Fruit fly (Drosophila melanogaster) whole organism, embryonic: ENCODE results near the gene Ror.
A peak's percentile ranks its signal among the peaks of the same experiment; 100 is the strongest.

Source experiments
- Aef1 ChIP-seq: fragments of 200-800 bp; sonication (Bioruptor generic); IDR thresholded peaks from 3 replicates; pipeline ENCODE4 v1.3.6; 2022; ENCODE audit warnings: missing biosample characterization, missing genetic modification characterization
- Antp ChIP-seq: fragments of 200-800 bp; sonication (Bioruptor generic); optimal IDR thresholded peaks from 3 replicates; lab custom pipeline; 2016; ENCODE audit warnings: missing biosample characterization, missing genetic modification characterization
- CG10462 ChIP-seq: fragments of 200-800 bp; sonication (Bioruptor generic); optimal IDR thresholded peaks from 2 replicates; lab custom pipeline; 2016; ENCODE audit warnings: missing biosample characterization, missing genetic modification characterization
- CG11695 ChIP-seq: fragments of 200-800 bp; sonication (Bioruptor generic); IDR thresholded peaks from 3 replicates; pipeline ENCODE4 v1.3.6; 2022; ENCODE audit warnings: missing biosample characterization, missing genetic modification characterization
- CG11696 ChIP-seq: fragments of 200-800 bp; sonication (Bioruptor generic); IDR thresholded peaks from 2 replicates; pipeline ENCODE4 v1.3.6; 2022; ENCODE audit warnings: missing biosample characterization, missing genetic modification characterization
- CG13123 ChIP-seq: fragments of 200-800 bp; sonication (Bioruptor generic); optimal IDR thresholded peaks from 2 replicates; lab custom pipeline; 2016; ENCODE audit warnings: missing biosample characterization, missing genetic modification characterization
- CG13775 ChIP-seq: fragments of 200-800 bp; sonication (Bioruptor generic); optimal IDR thresholded peaks from 3 replicates; lab custom pipeline; 2017; ENCODE audit warnings: missing biosample characterization, mild to moderate bottlenecking, missing genetic modification characterization
- CG14050 ChIP-seq: fragments of 200-800 bp; sonication (Bioruptor generic); IDR thresholded peaks from 3 replicates; pipeline ENCODE4 v1.3.6; 2022; ENCODE audit warnings: missing biosample characterization, missing genetic modification characterization
- CG15269 ChIP-seq: fragments of 200-800 bp; sonication (Bioruptor generic); optimal IDR thresholded peaks from 2 replicates; lab custom pipeline; 2018; ENCODE audit warnings: missing biosample characterization, mild to moderate bottlenecking, missing genetic modification characterization, moderate library complexity
- CG15479 ChIP-seq: fragments of 200-800 bp; sonication (Bioruptor generic); optimal IDR thresholded peaks from 3 replicates; lab custom pipeline; 2019; ENCODE audit warnings: missing biosample characterization, mild to moderate bottlenecking, missing genetic modification characterization, moderate library complexity
- CG17186 ChIP-seq: fragments of 200-800 bp; sonication (Bioruptor generic); optimal IDR thresholded peaks from 3 replicates; lab custom pipeline; 2017; ENCODE audit warnings: missing biosample characterization, missing genetic modification reagents, missing genetic modification characterization
- CG17385 ChIP-seq: fragments of 200-800 bp; sonication (Bioruptor generic); optimal IDR thresholded peaks from 3 replicates; lab custom pipeline; 2018; ENCODE audit warnings: missing biosample characterization, mild to moderate bottlenecking, missing genetic modification characterization
- CG17612 ChIP-seq: fragments of 200-800 bp; sonication (Bioruptor generic); IDR thresholded peaks from 2 replicates; pipeline ENCODE4 v1.3.6; 2022; ENCODE audit warnings: missing biosample characterization, missing genetic modification characterization
- CG18764 ChIP-seq: fragments of 200-800 bp; sonication (Bioruptor generic); optimal IDR thresholded peaks from 3 replicates; lab custom pipeline; 2016; ENCODE audit warnings: missing biosample characterization, missing genetic modification characterization
- CG2120 ChIP-seq: fragments of 200-800 bp; sonication (Bioruptor generic); optimal IDR thresholded peaks from 3 replicates; lab custom pipeline; 2016; ENCODE audit warnings: missing biosample characterization, missing genetic modification characterization
- CG2678 ChIP-seq: fragments of 200-800 bp; sonication (Bioruptor generic); optimal IDR thresholded peaks from 3 replicates; lab custom pipeline; 2019; ENCODE audit warnings: missing biosample characterization, mild to moderate bottlenecking, missing genetic modification characterization, moderate library complexity
- CG31441 ChIP-seq: fragments of 200-800 bp; sonication (Bioruptor generic); IDR thresholded peaks from 2 replicates; pipeline ENCODE4 v1.3.6; 2022; ENCODE audit warnings: missing biosample characterization, missing genetic modification characterization
- CG32532 ChIP-seq: fragments of 200-800 bp; sonication (Bioruptor generic); IDR thresholded peaks from 2 replicates; pipeline ENCODE4 v1.3.6; 2022; ENCODE audit warnings: missing biosample characterization, missing genetic modification characterization
- CG5953 ChIP-seq: fragments of 200-800 bp; sonication (Bioruptor generic); IDR thresholded peaks from 2 replicates; pipeline ENCODE4 v1.3.6; 2022; ENCODE audit warnings: missing biosample characterization, missing genetic modification characterization
- CG6683 ChIP-seq: fragments of 200-800 bp; sonication (Bioruptor generic); optimal IDR thresholded peaks from 2 replicates; lab custom pipeline; 2017; ENCODE audit warnings: missing biosample characterization, mild to moderate bottlenecking, missing genetic modification characterization, missing genetic modification reagents
- CG7786 ChIP-seq: fragments of 200-800 bp; sonication (Bioruptor generic); optimal IDR thresholded peaks from 2 replicates; lab custom pipeline; 2016; ENCODE audit warnings: missing biosample characterization, missing genetic modification characterization
- CG8478 ChIP-seq: fragments of >200 bp; optimal IDR thresholded peaks from 2 replicates; lab custom pipeline; 2018
- CG9876 ChIP-seq: fragments of 200-800 bp; sonication (Bioruptor generic); optimal IDR thresholded peaks from 2 replicates; lab custom pipeline; 2016; ENCODE audit warnings: missing biosample characterization, missing genetic modification characterization
- D ChIP-seq, 2 experiments: fragments of 200-800 bp in 1 of 2; fragments of >200 bp in 1 of 2; sonication (Bioruptor generic) in 1 of 2; optimal IDR thresholded peaks; 2 replicates in 1 of 2; 3 replicates in 1 of 2; lab custom pipeline; 2017; ENCODE audit warnings: mild to moderate bottlenecking in 1 of 2, missing biosample characterization in 1 of 2, missing genetic modification characterization in 1 of 2, missing genetic modification reagents in 1 of 2
- E2f2 ChIP-seq: fragments of 200-800 bp; sonication (Bioruptor generic); IDR thresholded peaks from 2 replicates; pipeline ENCODE4 v1.3.6; 2022; ENCODE audit warnings: missing biosample characterization, missing genetic modification characterization
- HLH54F ChIP-seq: fragments of 200-800 bp; sonication (Bioruptor generic); optimal IDR thresholded peaks from 3 replicates; lab custom pipeline; 2016; ENCODE audit warnings: missing biosample characterization, missing genetic modification characterization
- Hr39 ChIP-seq: fragments of >200 bp; optimal IDR thresholded peaks from 2 replicates; lab custom pipeline; 2017
- Lim3 ChIP-seq: fragments of 200-800 bp; sonication (Bioruptor generic); IDR thresholded peaks from 2 replicates; pipeline ENCODE4 v1.3.6; 2022; ENCODE audit warnings: missing biosample characterization, missing genetic modification characterization
- Med ChIP-seq: fragments of 200-800 bp; sonication (Bioruptor generic); peaks from one replicate; lab custom pipeline; 2016; ENCODE audit warnings: missing biosample characterization, missing genetic modification characterization, mild to moderate bottlenecking, inconsistent platforms, moderate library complexity
- NK7.1 ChIP-seq: fragments of 200-800 bp; sonication (Bioruptor generic); optimal IDR thresholded peaks from 3 replicates; lab custom pipeline; 2016; ENCODE audit warnings: missing biosample characterization, missing genetic modification characterization
- Ravus ChIP-seq: fragments of 200-800 bp; sonication (Bioruptor generic); IDR thresholded peaks from 2 replicates; pipeline ENCODE4 v1.3.6; 2022; ENCODE audit warnings: missing biosample characterization, missing genetic modification characterization
- Stat92E ChIP-seq, 3 experiments: fragments of >200 bp in 2 of 3; fragments of 200-800 bp in 1 of 3; sonication (Bioruptor generic) in 1 of 3; optimal IDR thresholded peaks; 2 replicates each; lab custom pipeline; 2017 to 2019; ENCODE audit warnings: missing biosample characterization in 3 of 3, missing genetic modification characterization in 3 of 3, mild to moderate bottlenecking in 1 of 3, moderate library complexity in 1 of 3
- Tbp ChIP-seq: fragments of >200 bp; optimal IDR thresholded peaks from 2 replicates; lab custom pipeline; 2018; ENCODE audit warnings: missing biosample characterization, missing genetic modification characterization
- amos ChIP-seq: fragments of 200-800 bp; sonication (Bioruptor generic); IDR thresholded peaks from 2 replicates; pipeline ENCODE4 v1.3.6; 2022; ENCODE audit warnings: missing biosample characterization, missing genetic modification characterization; ENCODE audit not compliant: partially characterized antibody
- ase ChIP-seq: fragments of 200-800 bp; sonication (Bioruptor generic); IDR thresholded peaks from 3 replicates; pipeline ENCODE4 v1.3.6; 2022; ENCODE audit warnings: missing biosample characterization, missing genetic modification characterization
- br ChIP-seq: fragments of >200 bp; optimal IDR thresholded peaks from 2 replicates; lab custom pipeline; 2017
- esg ChIP-seq: fragments of 200-800 bp; sonication (Bioruptor generic); conservative IDR thresholded peaks from 2 replicates; pipeline ENCODE4 v1.3.6; 2022; ENCODE audit warnings: missing biosample characterization, missing genetic modification characterization
- fru ChIP-seq: fragments of >200 bp; optimal IDR thresholded peaks from 2 replicates; lab custom pipeline; 2017
- gce ChIP-seq: fragments of 200-800 bp; sonication (Bioruptor generic); IDR thresholded peaks from 3 replicates; pipeline ENCODE4 v1.3.6; 2022; ENCODE audit warnings: missing biosample characterization, missing genetic modification characterization
- lbe ChIP-seq: fragments of 200-800 bp; sonication (Bioruptor generic); optimal IDR thresholded peaks from 2 replicates; lab custom pipeline; 2016; ENCODE audit warnings: missing biosample characterization, mild to moderate bottlenecking, missing genetic modification characterization
- mam ChIP-seq: fragments of 200-800 bp; sonication (Bioruptor generic); optimal IDR thresholded peaks from 3 replicates; lab custom pipeline; 2016; ENCODE audit warnings: missing biosample characterization, missing genetic modification characterization
- otp ChIP-seq: fragments of 200-800 bp; sonication (Bioruptor generic); IDR thresholded peaks from 3 replicates; pipeline ENCODE4, ENCODE4 v1.3.6; 2022; ENCODE audit warnings: missing biosample characterization, missing genetic modification characterization
- pita ChIP-seq: fragments of 200-800 bp; sonication (Bioruptor generic); optimal IDR thresholded peaks from 2 replicates; lab custom pipeline; 2017; ENCODE audit warnings: missing biosample characterization, mild to moderate bottlenecking, missing genetic modification characterization
- prd ChIP-seq, 3 experiments: fragments of >200 bp in 2 of 3; fragments of 200-800 bp in 1 of 3; sonication (Bioruptor generic) in 1 of 3; optimal IDR thresholded peaks in 2 of 3; IDR thresholded peaks in 1 of 3; 2 replicates in 2 of 3; 3 replicates in 1 of 3; pipeline versions ENCODE4 v1.3.6 to Lab custom; 2017 to 2022; ENCODE audit warnings: missing biosample characterization in 1 of 3, missing genetic modification characterization in 1 of 3
- slp2 ChIP-seq: fragments of 200-800 bp; sonication (Bioruptor generic); optimal IDR thresholded peaks from 2 replicates; lab custom pipeline; 2016; ENCODE audit warnings: missing biosample characterization, missing genetic modification characterization
- so ChIP-seq: fragments of 200-800 bp; sonication (Bioruptor generic); IDR thresholded peaks from 3 replicates; pipeline ENCODE4 v1.3.6; 2022; ENCODE audit warnings: missing biosample characterization, missing genetic modification characterization
- stc ChIP-seq: fragments of 200-800 bp; sonication (Bioruptor generic); IDR thresholded peaks from 2 replicates; pipeline ENCODE4 v1.3.6; 2022; ENCODE audit warnings: missing biosample characterization, missing genetic modification characterization
- tna ChIP-seq: fragments of 200-800 bp; sonication (Bioruptor generic); IDR thresholded peaks from 2 replicates; pipeline ENCODE4 v1.3.6; 2022; ENCODE audit warnings: missing biosample characterization, missing genetic modification characterization; ENCODE audit not compliant: partially characterized antibody
- unc-4 ChIP-seq: fragments of 200-800 bp; sonication (Bioruptor generic); IDR thresholded peaks from 2 replicates; pipeline ENCODE4 v1.3.6; 2022; ENCODE audit warnings: missing biosample characterization, missing genetic modification characterization; ENCODE audit not compliant: partially characterized antibody
- z ChIP-seq: fragments of 200-800 bp; sonication (Bioruptor generic); IDR thresholded peaks from 3 replicates; pipeline ENCODE4 v1.3.6; 2022; ENCODE audit warnings: missing biosample characterization, missing genetic modification characterization

Gene Ror

DNA sequence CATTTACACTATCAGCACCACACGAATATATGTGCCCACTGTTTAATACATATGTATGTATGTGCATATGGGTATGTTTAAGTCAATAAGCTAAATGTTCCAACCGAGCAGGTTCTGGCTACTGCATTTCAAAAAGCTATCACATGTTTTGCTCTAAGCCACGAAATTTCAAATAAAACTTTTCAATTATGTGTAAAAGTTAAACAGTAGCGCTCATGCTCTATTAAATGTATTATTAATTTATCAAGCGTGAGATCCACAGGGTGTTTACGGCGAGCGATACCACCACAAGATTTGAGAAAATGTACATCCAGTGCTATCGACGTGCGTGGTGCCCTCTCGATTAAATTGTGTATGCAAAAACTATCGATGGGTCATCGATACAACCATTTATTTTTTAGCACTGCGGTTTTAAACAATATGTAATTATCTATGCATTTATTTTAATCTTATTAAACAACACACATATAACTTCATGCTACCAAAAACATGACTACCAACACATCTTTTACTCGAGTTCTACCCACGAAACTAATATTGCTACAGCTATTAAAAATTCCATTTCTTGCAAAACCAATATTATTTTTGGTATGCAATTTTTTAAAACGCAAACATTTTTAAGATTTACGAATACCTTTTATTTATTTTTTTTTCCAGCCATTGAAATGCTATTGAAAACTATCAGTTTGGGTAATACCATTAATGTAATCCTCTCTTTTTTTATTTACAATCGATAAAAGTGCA, 9.3 kb downstream of the Ror start, which contains the start of gene Pten (continued):
- TF ChIP-seq Antp (GFP tag; lab: Kevin White, UChicago) = no peak
- no peak for TF ChIP-seq CG31441 (GFP tag; lab: Robert Waterston, UW)
- TF ChIP-seq NK7.1 = peak; percentile 39
- no peak for TF ChIP-seq Lim3 (GFP tag; lab: Robert Waterston, UW)
- no peak; the same call in 2 of the 3 replicates for TF ChIP-seq otp (GFP tag; lab: Robert Waterston, UW)
- TF ChIP-seq CG14050 (GFP tag; lab: Robert Waterston, UW) = peak; percentile 43; the same call in 2 of the 3 replicates
- TF ChIP-seq Stat92E (GFP tag; optimal IDR thresholded peaks at IDR 0.05; lab: Kevin White, UChicago) = no peak
- TF ChIP-seq br (lab: Kevin White, UChicago) = no peak
- no peak for TF ChIP-seq pita (GFP tag; lab: Kevin White, UChicago)
- TF ChIP-seq CG2678 (tag; lab: Kevin White, UChicago) = no peak
- TF ChIP-seq CG18764 (GFP tag; lab: Kevin White, UChicago) = peak; percentile 100
- peak; percentile 60 for TF ChIP-seq CG10462 (GFP tag; lab: Kevin White, UChicago)
- no peak for TF ChIP-seq fru (lab: Kevin White, UChicago)
- peak; percentile 73; the same call in 1 of the 3 replicates for TF ChIP-seq CG11695 (GFP tag; lab: Robert Waterston, UW)
- 0 out of 2 replicates have a peak, but pooled peaks have one; percentile 33 for TF ChIP-seq CG11696 (GFP tag; lab: Robert Waterston, UW)
- TF ChIP-seq stc (GFP tag; lab: Robert Waterston, UW) = peak; percentile 67; the same call in 1 of the 2 replicates
- TF ChIP-seq slp2 = peak; percentile 66
- TF ChIP-seq ase (GFP tag; lab: Robert Waterston, UW) = no peak; the same call in 2 of the 3 replicates
- TF ChIP-seq CG2120 (GFP tag; lab: Kevin White, UChicago) = peak; percentile 37
- no peak for TF ChIP-seq prd (optimal IDR thresholded peaks at IDR 0.05; lab: Kevin White, UChicago)
- peak; percentile 70; the same call in 1 of the 3 replicates for TF ChIP-seq prd (GFP tag; IDR thresholded peaks at IDR 0.05; lab: Robert Waterston, UW)
- peak; percentile 44 for TF ChIP-seq CG17186 (GFP tag; lab: Kevin White, UChicago)
- no peak; the same call in 2 of the 3 replicates for TF ChIP-seq Aef1 (GFP tag; lab: Robert Waterston, UW)
- peak; percentile 94 for TF ChIP-seq Med (GFP tag; lab: Kevin White, UChicago)
- TF ChIP-seq HLH54F (GFP tag; lab: Kevin White, UChicago) = peak; percentile 51
- peak; percentile 74 for TF ChIP-seq mam
- TF ChIP-seq Ravus = no peak; the same call in 1 of the 2 replicates
- TF ChIP-seq CG32532 (GFP tag; lab: Robert Waterston, UW) = peak; percentile 62; the same call in 1 of the 2 replicates
- TF ChIP-seq CG17612 (GFP tag; lab: Robert Waterston, UW) = no peak
- no peak for TF ChIP-seq Hr39 (lab: Kevin White, UChicago)
- TF ChIP-seq CG15479 (GFP tag; lab: Kevin White, UChicago) = no peak
- TF ChIP-seq CG8478 (lab: Kevin White, UChicago) = no peak
- peak; percentile 83 for TF ChIP-seq CG13775 (GFP tag; lab: Kevin White, UChicago)
- TF ChIP-seq esg (GFP tag; lab: Robert Waterston, UW) = 0 out of 2 replicates have a peak, but pooled peaks have one; percentile 50
- TF ChIP-seq CG17385 = peak; percentile 44
- TF ChIP-seq z (GFP tag; lab: Robert Waterston, UW) = no peak
- no peak for TF ChIP-seq Tbp
- peak; percentile 90; the same call in 1 of the 2 replicates for TF ChIP-seq amos
- peak; percentile 48 for TF ChIP-seq CG7786 (GFP tag; lab: Kevin White, UChicago)
- TF ChIP-seq so (GFP tag; lab: Robert Waterston, UW) = no peak
- TF ChIP-seq D (optimal IDR thresholded peaks at IDR 0.05; lab: Kevin White, UChicago) = no peak
- peak; percentile 65 for TF ChIP-seq D (GFP tag; optimal IDR thresholded peaks at IDR 0.05; lab: Kevin White, UChicago)
- TF ChIP-seq E2f2 (GFP tag; lab: Robert Waterston, UW) = peak; percentile 60
- no peak for TF ChIP-seq gce (GFP tag; lab: Robert Waterston, UW)
- TF ChIP-seq unc-4 (GFP tag; lab: Robert Waterston, UW) = peak; percentile 75
- TF ChIP-seq lbe (GFP tag; lab: Kevin White, UChicago) = peak; percentile 7
- no peak for TF ChIP-seq CG13123 (GFP tag; lab: Kevin White, UChicago)
- peak; percentile 88 for TF ChIP-seq tna (GFP tag; lab: Robert Waterston, UW)
- no peak for TF ChIP-seq CG5953 (GFP tag; lab: Robert Waterston, UW)
- no peak for TF ChIP-seq CG6683 (GFP tag; lab: Kevin White, UChicago)
- TF ChIP-seq CG15269 = no peak
- no peak for TF ChIP-seq CG9876
